Worm (Caenorhabditis elegans) whole organism, L1 larva: ENCODE measurements around the gene srh-130.

Experiments used
- alr-1 ChIP-seq: fragments of 200-800 bp; sonication (Bioruptor generic); optimal IDR thresholded peaks from 2 replicates; lab custom pipeline; 2018; ENCODE audit warnings: borderline replicate concordance, mild to moderate bottlenecking, missing genetic modification characterization, missing compliant biosample characterization
- hlh-4 ChIP-seq: sonication (generic microtip); optimal IDR thresholded peaks from 2 replicates; lab custom pipeline; 2016; ENCODE audit warnings: mild to moderate bottlenecking, missing genetic modification characterization, missing compliant biosample characterization

- TF ChIP-seq hlh-4 (tag; lab: Kevin White, UChicago): no peak
- TF ChIP-seq alr-1 (tag; lab: Kevin White, UChicago): no peak
Observed at ce11 chrV:5181612-5182011, 30.6 kb downstream of the srh-130 start, which contains the start of gene C03A7.2.
